Fruit fly (Drosophila melanogaster) whole organism, embryonic: Measurements from ENCODE around the gene CG14715.

Experiments used
- Abd-B ChIP-seq: fragments of 200-800 bp; sonication (Bioruptor generic); optimal IDR thresholded peaks from 2 replicates; lab custom pipeline; 2018; ENCODE audit warnings: missing biosample characterization, mild to moderate bottlenecking, missing genetic modification characterization, moderate library complexity
- CG10209 ChIP-seq: fragments of 200-800 bp; sonication (Bioruptor generic); optimal IDR thresholded peaks from 3 replicates; lab custom pipeline; 2017; ENCODE audit warnings: missing biosample characterization, mild to moderate bottlenecking, missing genetic modification characterization, missing genetic modification reagents
- CG10274 ChIP-seq: fragments of 200-800 bp; sonication (Bioruptor generic); optimal IDR thresholded peaks from 3 replicates; lab custom pipeline; 2017; ENCODE audit warnings: missing biosample characterization, mild to moderate bottlenecking, missing genetic modification characterization
- CG10462 ChIP-seq: fragments of 200-800 bp; sonication (Bioruptor generic); optimal IDR thresholded peaks from 2 replicates; lab custom pipeline; 2016; ENCODE audit warnings: missing biosample characterization, missing genetic modification characterization
- CG10543 ChIP-seq: fragments of 200-800 bp; sonication (Bioruptor generic); optimal IDR thresholded peaks from 3 replicates; lab custom pipeline; 2017; ENCODE audit warnings: missing biosample characterization, mild to moderate bottlenecking, missing genetic modification characterization, moderate library complexity
- CG1233 ChIP-seq: fragments of 200-800 bp; sonication (Bioruptor generic); optimal IDR thresholded peaks from 4 replicates; lab custom pipeline; 2018; ENCODE audit warnings: missing biosample characterization, mild to moderate bottlenecking, missing genetic modification characterization
- CG14441 ChIP-seq: fragments of 200-800 bp; sonication (Bioruptor generic); IDR thresholded peaks from 2 replicates; pipeline ENCODE4 v1.3.6; 2022; ENCODE audit warnings: missing biosample characterization, missing genetic modification characterization
- CG15269 ChIP-seq: fragments of 200-800 bp; sonication (Bioruptor generic); optimal IDR thresholded peaks from 2 replicates; lab custom pipeline; 2018; ENCODE audit warnings: missing biosample characterization, mild to moderate bottlenecking, missing genetic modification characterization, moderate library complexity
- CG15696 ChIP-seq: fragments of 200-800 bp; sonication (Bioruptor generic); optimal IDR thresholded peaks from 2 replicates; lab custom pipeline; 2019; ENCODE audit warnings: missing biosample characterization, mild to moderate bottlenecking, missing genetic modification characterization, moderate library complexity
- CG17328 ChIP-seq: fragments of 200-800 bp; sonication (Bioruptor generic); IDR thresholded peaks from 2 replicates; pipeline ENCODE4 v1.3.6; 2022; ENCODE audit warnings: missing biosample characterization, missing genetic modification characterization
- CG17912 ChIP-seq: fragments of 200-800 bp; sonication (Bioruptor generic); optimal IDR thresholded peaks from 2 replicates; lab custom pipeline; 2018; ENCODE audit warnings: missing biosample characterization, mild to moderate bottlenecking, missing genetic modification characterization
- CG31365 ChIP-seq: fragments of 200-800 bp; sonication (Bioruptor generic); optimal IDR thresholded peaks from 2 replicates; lab custom pipeline; 2018; ENCODE audit warnings: missing biosample characterization, mild to moderate bottlenecking, missing genetic modification characterization
- CG32772 ChIP-seq: fragments of 200-800 bp; sonication (Bioruptor generic); IDR thresholded peaks from 2 replicates; pipeline ENCODE4 v1.3.6; 2022; ENCODE audit warnings: missing biosample characterization, missing genetic modification characterization
- CG33557 ChIP-seq: fragments of 200-800 bp; sonication (Bioruptor generic); optimal IDR thresholded peaks from 2 replicates; lab custom pipeline; 2019; ENCODE audit warnings: missing biosample characterization, mild to moderate bottlenecking, missing genetic modification characterization, moderate library complexity
- CG4854 ChIP-seq: fragments of 200-800 bp; sonication (Bioruptor generic); optimal IDR thresholded peaks from 2 replicates; lab custom pipeline; 2016; ENCODE audit warnings: missing biosample characterization, missing genetic modification characterization, inconsistent platforms
- CG7372 ChIP-seq: fragments of 200-800 bp; sonication (Bioruptor generic); IDR thresholded peaks from 2 replicates; pipeline ENCODE4 v1.3.6; 2022; ENCODE audit warnings: missing biosample characterization, missing genetic modification characterization
- CG7556 ChIP-seq: fragments of 200-800 bp; sonication (Bioruptor generic); optimal IDR thresholded peaks from 2 replicates; lab custom pipeline; 2017; ENCODE audit warnings: missing biosample characterization, mild to moderate bottlenecking, missing genetic modification characterization
- Dip3 ChIP-seq: fragments of 200-800 bp; sonication (Bioruptor generic); optimal IDR thresholded peaks from 3 replicates; lab custom pipeline; 2016; ENCODE audit warnings: missing biosample characterization, missing genetic modification characterization
- GATAe ChIP-seq: fragments of 200-800 bp; sonication (Bioruptor generic); conservative IDR thresholded peaks from 2 replicates; pipeline ENCODE4 v1.3.6; 2022; ENCODE audit warnings: missing biosample characterization, missing genetic modification characterization
- HLH4C ChIP-seq: fragments of 200-800 bp; sonication (Bioruptor generic); IDR thresholded peaks from 3 replicates; pipeline ENCODE4 v1.3.6; 2022; ENCODE audit warnings: missing biosample characterization, missing genetic modification characterization; ENCODE audit not compliant: partially characterized antibody
- Hey ChIP-seq: fragments of 200-800 bp; sonication (Bioruptor generic); optimal IDR thresholded peaks from 3 replicates; lab custom pipeline; 2018; ENCODE audit warnings: missing biosample characterization, mild to moderate bottlenecking, missing genetic modification characterization
- Hsf ChIP-seq: fragments of 200-800 bp; sonication (Bioruptor generic); optimal IDR thresholded peaks from 3 replicates; lab custom pipeline; 2016; ENCODE audit warnings: missing biosample characterization, missing genetic modification characterization
- Mrtf ChIP-seq: fragments of 200-800 bp; sonication (Bioruptor generic); IDR thresholded peaks from 3 replicates; pipeline ENCODE4 v1.3.6; 2022; ENCODE audit warnings: missing biosample characterization, missing genetic modification characterization
- Neu2 ChIP-seq: fragments of 200-800 bp; sonication (Bioruptor generic); optimal IDR thresholded peaks from 3 replicates; lab custom pipeline; 2016; ENCODE audit warnings: missing biosample characterization, missing genetic modification characterization, borderline replicate concordance
- PHDP ChIP-seq: fragments of 200-800 bp; sonication (Bioruptor generic); optimal IDR thresholded peaks from 3 replicates; lab custom pipeline; 2018; ENCODE audit warnings: missing biosample characterization, mild to moderate bottlenecking, missing genetic modification characterization, moderate library complexity
- Pdp1 ChIP-seq, 2 experiments: fragments of 200-800 bp; sonication (Bioruptor generic); optimal IDR thresholded peaks; 3 replicates each; lab custom pipeline; 2016; ENCODE audit warnings: missing biosample characterization in 2 of 2, missing genetic modification characterization in 2 of 2, mild to moderate bottlenecking in 1 of 2, moderate library complexity in 1 of 2
- Ptx1 ChIP-seq: fragments of 200-800 bp; sonication (Bioruptor generic); IDR thresholded peaks from 2 replicates; pipeline ENCODE4 v1.3.6; 2022; ENCODE audit warnings: missing biosample characterization, missing genetic modification characterization
- Scr ChIP-seq: fragments of 200-800 bp; sonication (Bioruptor generic); IDR thresholded peaks from 2 replicates; pipeline ENCODE4 v1.3.6; 2022; ENCODE audit warnings: missing biosample characterization, missing genetic modification characterization; ENCODE audit not compliant: partially characterized antibody
- Sox100B ChIP-seq: fragments of 200-800 bp; sonication (Bioruptor generic); optimal IDR thresholded peaks from 3 replicates; lab custom pipeline; 2018; ENCODE audit warnings: missing biosample characterization, mild to moderate bottlenecking, missing genetic modification characterization
- Sry-δ ChIP-seq: fragments of 200-800 bp; sonication (Bioruptor generic); optimal IDR thresholded peaks from 2 replicates; lab custom pipeline; 2016; ENCODE audit warnings: missing biosample characterization, missing genetic modification characterization
- ac ChIP-seq: fragments of 200-800 bp; sonication (Bioruptor generic); optimal IDR thresholded peaks from 3 replicates; lab custom pipeline; 2017; ENCODE audit warnings: missing biosample characterization, mild to moderate bottlenecking, missing genetic modification characterization
- ato ChIP-seq: fragments of 200-800 bp; sonication (Bioruptor generic); IDR thresholded peaks from 2 replicates; pipeline ENCODE4 v1.3.6; 2022; ENCODE audit warnings: missing biosample characterization, missing genetic modification characterization; ENCODE audit not compliant: partially characterized antibody
- bowl ChIP-seq: fragments of 200-800 bp; sonication (Bioruptor generic); IDR thresholded peaks from 2 replicates; pipeline ENCODE4 v1.3.6; 2022; ENCODE audit warnings: missing biosample characterization, missing genetic modification characterization
- croc ChIP-seq: fragments of 200-800 bp; sonication (Bioruptor generic); conservative IDR thresholded peaks from 3 replicates; pipeline ENCODE4 v1.3.6; 2022; ENCODE audit warnings: missing biosample characterization, missing genetic modification characterization
- dmrt11E ChIP-seq: fragments of 200-800 bp; sonication (Bioruptor generic); optimal IDR thresholded peaks from 3 replicates; lab custom pipeline; 2018; ENCODE audit warnings: missing biosample characterization, mild to moderate bottlenecking, missing genetic modification characterization, moderate library complexity
- ewg ChIP-seq: fragments of 200-800 bp; sonication (Bioruptor generic); optimal IDR thresholded peaks from 3 replicates; lab custom pipeline; 2017; ENCODE audit warnings: mild to moderate bottlenecking, missing biosample characterization, missing genetic modification reagents, missing genetic modification characterization
- gt ChIP-seq: fragments of 200-800 bp; sonication (Bioruptor generic); IDR thresholded peaks from 2 replicates; pipeline ENCODE4 v1.3.6; 2022; ENCODE audit warnings: missing biosample characterization, missing genetic modification characterization
- hkb ChIP-seq, 2 experiments: fragments of 200-800 bp in 1 of 2; fragments of >200 bp in 1 of 2; sonication (Bioruptor generic) in 1 of 2; IDR thresholded peaks in 1 of 2; optimal IDR thresholded peaks in 1 of 2; 2 replicates each; pipeline versions ENCODE4 v1.3.6 to Lab custom; 2017 to 2022; ENCODE audit warnings: missing biosample characterization in 1 of 2, missing genetic modification characterization in 1 of 2
- jigr1 ChIP-seq: fragments of 200-800 bp; sonication (Bioruptor generic); IDR thresholded peaks from 3 replicates; pipeline ENCODE4 v1.3.6; 2022; ENCODE audit warnings: missing biosample characterization, missing genetic modification characterization
- ken ChIP-seq: fragments of 200-800 bp; sonication (Bioruptor generic); IDR thresholded peaks from 3 replicates; pipeline ENCODE4 v1.3.6; 2022; ENCODE audit warnings: missing biosample characterization, missing genetic modification characterization
- lab ChIP-seq: fragments of 200-800 bp; sonication (Bioruptor generic); optimal IDR thresholded peaks from 3 replicates; lab custom pipeline; 2017; ENCODE audit warnings: missing biosample characterization, missing genetic modification characterization, mild to moderate bottlenecking, moderate library complexity, missing genetic modification reagents
- nerfin-2 ChIP-seq: fragments of 200-800 bp; sonication (Bioruptor generic); IDR thresholded peaks from 2 replicates; pipeline ENCODE4 v1.3.6; 2022; ENCODE audit warnings: missing biosample characterization, missing genetic modification characterization; ENCODE audit not compliant: partially characterized antibody
- rib ChIP-seq: fragments of 200-800 bp; sonication (Bioruptor generic); IDR thresholded peaks from 2 replicates; pipeline ENCODE4 v1.3.6; 2022; ENCODE audit warnings: missing biosample characterization, missing genetic modification characterization
- salm ChIP-seq: fragments of 200-800 bp; sonication (Bioruptor generic); optimal IDR thresholded peaks from 2 replicates; lab custom pipeline; 2018; ENCODE audit warnings: missing biosample characterization, mild to moderate bottlenecking, missing genetic modification characterization
- tgo ChIP-seq: fragments of 200-800 bp; sonication (Bioruptor generic); IDR thresholded peaks from 3 replicates; pipeline ENCODE4 v1.3.6; 2022; ENCODE audit warnings: missing biosample characterization, missing genetic modification characterization
- tin ChIP-seq: fragments of 200-800 bp; sonication (Bioruptor generic); optimal IDR thresholded peaks from 3 replicates; lab custom pipeline; 2016; ENCODE audit warnings: missing biosample characterization, missing genetic modification characterization
- trh ChIP-seq: fragments of 200-800 bp; sonication (Bioruptor generic); optimal IDR thresholded peaks from 2 replicates; lab custom pipeline; 2016; ENCODE audit warnings: missing biosample characterization, missing genetic modification characterization
- zen ChIP-seq: fragments of 200-800 bp; sonication (Bioruptor generic); optimal IDR thresholded peaks from 3 replicates; lab custom pipeline; 2018; ENCODE audit warnings: missing biosample characterization, mild to moderate bottlenecking, missing genetic modification characterization, moderate library complexity

Gene CG14715

dm6 chr3R:11656614-11657216 lies 17.3 kb upstream of the CG14715 start (continued):
- peak; percentile 97 for TF ChIP-seq CG17328 (GFP tag; lab: Robert Waterston, UW)
- peak; percentile 95 for TF ChIP-seq CG7556 (GFP tag; lab: Kevin White, UChicago)
- peak; percentile 91 for TF ChIP-seq trh (GFP tag; lab: Kevin White, UChicago)
- peak; percentile 95 for TF ChIP-seq CG1233 (GFP tag; lab: Kevin White, UChicago)
- TF ChIP-seq ken = peak; percentile 95
- peak; percentile 87 for TF ChIP-seq gt
- TF ChIP-seq hkb (optimal IDR thresholded peaks at IDR 0.05; lab: Kevin White, UChicago) = no peak
- peak; percentile 98 for TF ChIP-seq hkb (GFP tag; IDR thresholded peaks at IDR 0.05; lab: Robert Waterston, UW)
- peak; percentile 59 for TF ChIP-seq ac
- TF ChIP-seq Ptx1 (GFP tag; lab: Robert Waterston, UW) = peak; percentile 97
- TF ChIP-seq zen (tag; lab: Kevin White, UChicago) = peak; percentile 90
- peak; percentile 94 for TF ChIP-seq salm (tag; lab: Kevin White, UChicago)
- TF ChIP-seq Dip3 (GFP tag; lab: Kevin White, UChicago) = peak; percentile 96
- peak; percentile 98 for TF ChIP-seq CG15269
- TF ChIP-seq ato (GFP tag; lab: Robert Waterston, UW) = no peak
- TF ChIP-seq CG10462 (GFP tag; lab: Kevin White, UChicago) = peak; percentile 89
- TF ChIP-seq Sox100B (GFP tag; lab: Kevin White, UChicago) = peak; percentile 92
- TF ChIP-seq CG14441 (GFP tag; lab: Robert Waterston, UW) = peak; percentile 97
- TF ChIP-seq Hsf (GFP tag; lab: Kevin White, UChicago) = peak; percentile 97
- peak; percentile 84; the same call in 2 of the 3 replicates for TF ChIP-seq jigr1 (GFP tag; lab: Robert Waterston, UW)
- TF ChIP-seq CG31365 = peak; percentile 87
- peak; percentile 94 for TF ChIP-seq bowl (GFP tag; lab: Robert Waterston, UW)
- TF ChIP-seq CG32772 = peak; percentile 97
- peak; percentile 91 for TF ChIP-seq croc (GFP tag; lab: Robert Waterston, UW)
- no peak for TF ChIP-seq Scr
- peak; percentile 97 for TF ChIP-seq rib
- peak; percentile 96 for TF ChIP-seq tgo (GFP tag; lab: Robert Waterston, UW)
- peak; percentile 95 for TF ChIP-seq CG7372 (GFP tag; lab: Robert Waterston, UW)
- TF ChIP-seq CG10209 (GFP tag; lab: Kevin White, UChicago) = peak; percentile 95
- TF ChIP-seq tin = peak; percentile 95
- TF ChIP-seq dmrt11E (tag; lab: Kevin White, UChicago) = peak; percentile 91
- TF ChIP-seq Pdp1 (GFP tag; optimal IDR thresholded peaks at IDR 0.05; lab: Kevin White, UChicago) = peak; percentile 95 to 97
- TF ChIP-seq CG10543 (GFP tag; lab: Kevin White, UChicago) = peak; percentile 25
- TF ChIP-seq CG15696 (tag; lab: Kevin White, UChicago) = peak; percentile 76
- peak; percentile 87 for TF ChIP-seq ewg (GFP tag; lab: Kevin White, UChicago)
- peak; percentile 54 for TF ChIP-seq Hey (tag; lab: Kevin White, UChicago)
- peak; percentile 98 for TF ChIP-seq lab (GFP tag; lab: Kevin White, UChicago)
- no peak for TF ChIP-seq HLH4C (GFP tag; lab: Robert Waterston, UW)
- TF ChIP-seq PHDP (tag; lab: Kevin White, UChicago) = peak; percentile 97
- peak; percentile 85 for TF ChIP-seq CG33557
- no peak for TF ChIP-seq nerfin-2
- TF ChIP-seq Abd-B = peak; percentile 91
- peak; percentile 57 for TF ChIP-seq Sry-δ
- TF ChIP-seq GATAe (GFP tag; lab: Robert Waterston, UW) = peak; percentile 88
- peak; percentile 96 for TF ChIP-seq Mrtf (GFP tag; lab: Robert Waterston, UW)
- TF ChIP-seq CG17912 (GFP tag; lab: Kevin White, UChicago) = peak; percentile 41
- peak; percentile 94 for TF ChIP-seq CG4854 (GFP tag; lab: Kevin White, UChicago)
- TF ChIP-seq CG10274 (GFP tag; lab: Kevin White, UChicago) = peak; percentile 81
- TF ChIP-seq Neu2 (GFP tag; lab: Kevin White, UChicago) = peak; percentile 77
